Fruit fly (Drosophila melanogaster) whole organism: ENCODE results near the gene CG13056.

ENCODE experiments used
- CG8478 ChIP-seq: fragments of >200 bp; optimal IDR thresholded peaks from 2 replicates; lab custom pipeline; 2018; ENCODE audit warnings: inconsistent platforms
- Dll ChIP-seq: fragments of >200 bp; optimal IDR thresholded peaks from 2 replicates; lab custom pipeline; 2017
- EcR ChIP-seq, 2 experiments: fragments of >200 bp; optimal IDR thresholded peaks; 2 replicates each; lab custom pipeline; 2017; ENCODE audit warnings: missing biosample characterization in 2 of 2, missing genetic modification characterization in 2 of 2, missing genetic modification reagents in 2 of 2
- pan ChIP-seq: fragments of >200 bp; optimal IDR thresholded peaks from 2 replicates; lab custom pipeline; 2017
- psq ChIP-seq: fragments of >200 bp; optimal IDR thresholded peaks from 2 replicates; lab custom pipeline; 2017
- usp ChIP-seq: fragments of >200 bp; optimal IDR thresholded peaks from 2 replicates; lab custom pipeline; 2017; ENCODE audit warnings: missing biosample characterization, missing genetic modification characterization, mixed read lengths

DNA sequence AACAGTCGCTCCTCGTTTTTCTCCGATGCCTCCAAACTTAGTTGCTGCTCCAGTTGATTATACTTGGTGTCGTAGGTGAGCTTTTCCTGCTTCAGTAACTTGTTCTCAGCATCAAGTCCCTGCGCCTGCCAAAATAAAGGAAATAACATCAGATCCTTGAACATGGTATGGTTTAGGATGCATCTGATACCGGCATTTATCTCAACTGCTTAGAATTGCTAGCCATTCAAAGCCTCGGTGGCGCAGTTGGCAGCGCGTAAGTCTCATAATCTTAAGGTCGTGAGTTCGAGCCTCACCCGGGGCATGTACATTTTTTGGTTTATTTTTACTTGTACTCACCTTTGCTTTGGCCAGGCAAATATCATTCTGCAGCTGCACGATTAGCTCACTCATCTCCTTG, 16.6 kb downstream of the CG13056 start:
- TF ChIP-seq CG8478 (lab: Kevin White, UChicago) = no peak
- no peak for TF ChIP-seq pan (lab: Kevin White, UChicago)
- TF ChIP-seq EcR (GFP tag; optimal IDR thresholded peaks at IDR 0.05; lab: Kevin White, UChicago) = no peak
- no peak for TF ChIP-seq usp (GFP tag; lab: Kevin White, UChicago)
- no peak for TF ChIP-seq psq (lab: Kevin White, UChicago)
- no peak for TF ChIP-seq Dll (lab: Kevin White, UChicago)
